Fruit fly (Drosophila melanogaster): ENCODE results near the gene CG32212.

- TF ChIP-seq CTCF (optimal IDR thresholded peaks at IDR 0.05) (no peak), CG8478 (optimal IDR thresholded peaks at IDR 0.05) (no peak)
These were observed 22.7 kb upstream of the CG32212 start, which contains the start of gene CG14095 for dm6 chr3L:19464659-19465058.
